Fruit fly (Drosophila melanogaster): ENCODE data around the gene CG32750.

DNA sequence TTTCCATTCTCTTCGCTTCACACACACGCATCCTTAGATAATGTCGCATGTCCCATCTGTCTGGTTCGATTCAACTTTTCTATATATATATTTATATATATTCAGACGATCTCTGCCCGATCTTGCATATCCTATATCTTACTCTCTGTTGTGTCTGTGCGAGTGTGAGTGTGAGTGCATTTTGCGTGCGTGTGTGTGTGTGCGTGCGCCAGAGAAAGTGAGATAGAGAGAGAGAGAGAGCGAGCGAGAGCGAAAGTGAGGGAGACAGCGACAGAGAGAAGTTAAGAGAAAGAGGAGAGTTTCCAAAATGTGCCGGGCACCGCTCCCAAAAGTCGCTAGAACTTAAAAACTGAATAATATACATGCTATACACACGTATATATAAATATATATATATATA, 35.5 kb upstream of the CG32750 start:
- TF ChIP-seq ttk (optimal IDR thresholded peaks at IDR 0.05) (no peak), Sin3A (optimal IDR thresholded peaks at IDR 0.05) (no peak), psq (optimal IDR thresholded peaks at IDR 0.05) (no peak), Myc (optimal IDR thresholded peaks at IDR 0.05) (no peak)

Data from Kc167 (cell line).